Fruit fly (Drosophila melanogaster): Measurements from ENCODE around the gene CG16800.

Gene CG16800

dm6 chr2L:12982107-12982506 lies 15.7 kb downstream of the CG16800 start (continued):
- TF ChIP-seq vvl (GFP tag; IDR thresholded peaks at IDR 0.05), result 0 out of 2 replicates have a peak, but pooled peaks have one; percentile 29
- 0 out of 2 replicates have a peak, but pooled peaks have one; percentile 26 for TF ChIP-seq CG14441 (GFP tag; IDR thresholded peaks at IDR 0.05)
- TF ChIP-seq tgo (GFP tag; IDR thresholded peaks at IDR 0.05), result peak; percentile 18; the same call in 1 of the 3 replicates
- no peak for TF ChIP-seq CG7745 (tag; optimal IDR thresholded peaks at IDR 0.05)
- TF ChIP-seq cwo (GFP tag; optimal IDR thresholded peaks at IDR 0.05), result no peak
- TF ChIP-seq Fer3 (tag; optimal IDR thresholded peaks at IDR 0.05), result no peak
- peak; percentile 6 for TF ChIP-seq CG14710 (tag; optimal IDR thresholded peaks at IDR 0.05)
- TF ChIP-seq CG34422 (GFP tag; IDR thresholded peaks at IDR 0.05), result peak; percentile 29; the same call in 1 of the 3 replicates
- 0 out of 2 replicates have a peak, but pooled peaks have one; percentile 46 for TF ChIP-seq CG32532 (GFP tag; IDR thresholded peaks at IDR 0.05)
- TF ChIP-seq CG15269 (tag; optimal IDR thresholded peaks at IDR 0.05), result peak; percentile 25
- peak; percentile 66 for TF ChIP-seq sens (GFP tag)
- TF ChIP-seq Hand (GFP tag; optimal IDR thresholded peaks at IDR 0.05), result peak; percentile 6
- no peak for TF ChIP-seq bcd (GFP tag; optimal IDR thresholded peaks at IDR 0.05)
- TF ChIP-seq CG11093 (GFP tag; IDR thresholded peaks at IDR 0.05), result peak; percentile 33; the same call in 1 of the 3 replicates
- TF ChIP-seq CG32772 (GFP tag; IDR thresholded peaks at IDR 0.05), result 0 out of 2 replicates have a peak, but pooled peaks have one; percentile 35
- peak; percentile 43 for TF ChIP-seq PHDP (tag; optimal IDR thresholded peaks at IDR 0.05)
- TF ChIP-seq stwl (tag; optimal IDR thresholded peaks at IDR 0.05), result no peak
- no peak for TF ChIP-seq vfl (GFP tag; optimal IDR thresholded peaks at IDR 0.05)
- 0 out of 3 replicates have a peak, but pooled peaks have one; percentile 5 for TF ChIP-seq dysf (GFP tag; IDR thresholded peaks at IDR 0.05)
- 0 out of 3 replicates have a peak, but pooled peaks have one; percentile 20 for TF ChIP-seq ken (GFP tag; IDR thresholded peaks at IDR 0.05)
- TF ChIP-seq CG11456 (GFP tag; IDR thresholded peaks at IDR 0.05), result 0 out of 3 replicates have a peak, but pooled peaks have one; percentile 57
- TF ChIP-seq twi (tag; optimal IDR thresholded peaks at IDR 0.05), result no peak
- TF ChIP-seq CG13424 (tag; optimal IDR thresholded peaks at IDR 0.05), result peak; percentile 5
- TF ChIP-seq CG12391 (tag; optimal IDR thresholded peaks at IDR 0.05), result peak; percentile 20
- no peak for TF ChIP-seq Dfd (GFP tag; optimal IDR thresholded peaks at IDR 0.05)
- 0 out of 3 replicates have a peak, but pooled peaks have one; percentile 40 for TF ChIP-seq row (GFP tag; IDR thresholded peaks at IDR 0.05)
- peak; percentile 50; the same call in 1 of the 2 replicates for TF ChIP-seq CG6689 (GFP tag; IDR thresholded peaks at IDR 0.05)
- peak in 1 of 2 experiments; percentile 21 for TF ChIP-seq Hr51 (GFP tag; optimal IDR thresholded peaks at IDR 0.05)
- TF ChIP-seq gem (tag; optimal IDR thresholded peaks at IDR 0.05), result peak; percentile 53
- TF ChIP-seq pho (GFP tag; optimal IDR thresholded peaks at IDR 0.05), result no peak
- TF ChIP-seq Xrp1 (GFP tag; IDR thresholded peaks at IDR 0.05), result peak; percentile 42; the same call in 1 of the 2 replicates
- TF ChIP-seq Fer1 (GFP tag; optimal IDR thresholded peaks at IDR 0.05), result peak; percentile 7
- peak; percentile 25 for TF ChIP-seq CG2712 (tag; optimal IDR thresholded peaks at IDR 0.05)
- TF ChIP-seq H15 (GFP tag; IDR thresholded peaks at IDR 0.05), result 0 out of 3 replicates have a peak, but pooled peaks have one; percentile 17
- no peak for TF ChIP-seq gcm (GFP tag; optimal IDR thresholded peaks at IDR 0.05)
- TF ChIP-seq CG4730 (GFP tag; IDR thresholded peaks at IDR 0.05), result no peak
- no peak for TF ChIP-seq luna (GFP tag; optimal IDR thresholded peaks at IDR 0.05)
- no peak for TF ChIP-seq ems (GFP tag; optimal IDR thresholded peaks at IDR 0.05)
- TF ChIP-seq H2.0 (GFP tag; IDR thresholded peaks at IDR 0.05), result peak; percentile 37; the same call in 1 of the 2 replicates
- no peak for TF ChIP-seq Atf3 (GFP tag; optimal IDR thresholded peaks at IDR 0.05)
- TF ChIP-seq nerfin-2 (GFP tag; IDR thresholded peaks at IDR 0.05; ENCODE audit: partially characterized antibody), result no peak
- peak; percentile 8 for TF ChIP-seq CG7556 (GFP tag; optimal IDR thresholded peaks at IDR 0.05)
- peak; percentile 12 for TF ChIP-seq CG17359 (tag; optimal IDR thresholded peaks at IDR 0.05)
- no peak for TF ChIP-seq caup (GFP tag; optimal IDR thresholded peaks at IDR 0.05; ENCODE audit: severe bottlenecking)
- peak; percentile 28 for TF ChIP-seq phol (tag; optimal IDR thresholded peaks at IDR 0.05)
